Worm (Caenorhabditis elegans) whole organism, L3 larva: ENCODE results near the gene nhr-10.
A peak's percentile ranks its signal among the peaks of the same experiment; 100 is the strongest.

Experiments
- R02D3.7 ChIP-seq: fragments of 150-350 bp; optimal IDR thresholded peaks from 2 replicates; lab custom pipeline; 2014; ENCODE audit warnings: missing biosample characterization, missing genetic modification characterization
- ZK546.5 ChIP-seq: sonication (generic microtip); optimal IDR thresholded peaks from 2 replicates; lab custom pipeline; 2017; ENCODE audit warnings: missing biosample characterization, missing genetic modification characterization
- aly-2 ChIP-seq: fragments of 150-350 bp; optimal IDR thresholded peaks from 2 replicates; lab custom pipeline; 2014; ENCODE audit warnings: missing biosample characterization, missing genetic modification characterization
- ama-1 ChIP-seq: fragments of 150-350 bp; optimal IDR thresholded peaks from 2 replicates; lab custom pipeline; 2018
- ceh-16 ChIP-seq: sonication (generic microtip); optimal IDR thresholded peaks from 2 replicates; lab custom pipeline; 2017; ENCODE audit warnings: missing biosample characterization, missing genetic modification characterization
- ceh-28 ChIP-seq: fragments of 150-350 bp; optimal IDR thresholded peaks from 2 replicates; lab custom pipeline; 2014; ENCODE audit warnings: missing biosample characterization, missing genetic modification reagents, missing genetic modification characterization
- ceh-82 ChIP-seq: fragments of 150-350 bp; optimal IDR thresholded peaks from 2 replicates; lab custom pipeline; 2014; ENCODE audit warnings: missing biosample characterization, missing genetic modification characterization
- ceh-9 ChIP-seq: sonication (generic microtip); optimal IDR thresholded peaks from 2 replicates; lab custom pipeline; 2018; ENCODE audit warnings: missing biosample characterization, missing genetic modification characterization
- egl-27 ChIP-seq: sonication (generic microtip); optimal IDR thresholded peaks from 4 replicates; lab custom pipeline; 2017; ENCODE audit warnings: missing biosample characterization, missing genetic modification reagents, missing genetic modification characterization
- egl-5 ChIP-seq: fragments of 150-350 bp; optimal IDR thresholded peaks from 2 replicates; lab custom pipeline; 2017; ENCODE audit warnings: missing biosample characterization, missing genetic modification reagents, missing genetic modification characterization, inconsistent platforms
- elt-1 ChIP-seq: fragments of 150-350 bp; optimal IDR thresholded peaks from 2 replicates; lab custom pipeline; 2014; ENCODE audit warnings: missing biosample characterization, missing genetic modification characterization
- elt-2 ChIP-seq: sonication (generic microtip); optimal IDR thresholded peaks from 2 replicates; lab custom pipeline; 2016; ENCODE audit warnings: missing genetic modification reagents, mild to moderate bottlenecking, missing genetic modification characterization, missing compliant biosample characterization
- elt-3 ChIP-seq, 3 experiments: fragments of 150-350 bp in 1 of 3; sonication (generic microtip) in 2 of 3; optimal IDR thresholded peaks; 2 replicates in 2 of 3; 4 replicates in 1 of 3; lab custom pipeline; 2014 to 2017; ENCODE audit warnings: missing biosample characterization in 3 of 3, missing genetic modification characterization in 3 of 3
- eor-1 ChIP-seq, 2 experiments: fragments of 150-350 bp; optimal IDR thresholded peaks; 2 replicates each; lab custom pipeline; 2014 to 2018; ENCODE audit warnings: missing biosample characterization in 2 of 2, missing genetic modification characterization in 2 of 2
- fkh-10 ChIP-seq: sonication (generic microtip); optimal IDR thresholded peaks from 2 replicates; lab custom pipeline; 2017; ENCODE audit warnings: missing biosample characterization, missing genetic modification reagents, missing genetic modification characterization
- fkh-2 ChIP-seq: fragments of 150-350 bp; optimal IDR thresholded peaks from 2 replicates; lab custom pipeline; 2014; ENCODE audit warnings: missing biosample characterization, missing genetic modification reagents, missing genetic modification characterization
- fos-1 ChIP-seq: fragments of 150-350 bp; optimal IDR thresholded peaks from 2 replicates; lab custom pipeline; 2014; ENCODE audit warnings: missing biosample characterization, missing genetic modification characterization
- hmg-11 ChIP-seq: sonication (generic microtip); optimal IDR thresholded peaks from 2 replicates; lab custom pipeline; 2016; ENCODE audit warnings: missing genetic modification characterization, missing compliant biosample characterization
- jun-1 ChIP-seq: fragments of 150-350 bp; optimal IDR thresholded peaks from 2 replicates; lab custom pipeline; 2014; ENCODE audit warnings: missing biosample characterization, missing genetic modification reagents, missing genetic modification characterization
- lin-15B ChIP-seq: fragments of 150-350 bp; optimal IDR thresholded peaks from 2 replicates; lab custom pipeline; 2014; ENCODE audit warnings: missing biosample characterization, missing genetic modification characterization
- lin-39 ChIP-seq: fragments of 150-350 bp; optimal IDR thresholded peaks from 2 replicates; lab custom pipeline; 2018; ENCODE audit warnings: missing biosample characterization, missing genetic modification reagents, missing genetic modification characterization
- lsy-12 ChIP-seq: sonication (generic microtip); optimal IDR thresholded peaks from 2 replicates; lab custom pipeline; 2016; ENCODE audit warnings: mild to moderate bottlenecking, missing genetic modification characterization, missing compliant biosample characterization
- mdl-1 ChIP-seq: fragments of 150-350 bp; optimal IDR thresholded peaks from 2 replicates; lab custom pipeline; 2014; ENCODE audit warnings: missing biosample characterization, missing genetic modification characterization
- mml-1 ChIP-seq: fragments of 150-350 bp; sonication (generic microtip); optimal IDR thresholded peaks from 3 replicates; lab custom pipeline; 2014; ENCODE audit warnings: missing biosample characterization, missing genetic modification characterization
- nfya-1 ChIP-seq: sonication (generic microtip); optimal IDR thresholded peaks from 2 replicates; lab custom pipeline; 2017; ENCODE audit warnings: missing genetic modification characterization, mild to moderate bottlenecking, missing compliant biosample characterization, antibody characterized with exemption, moderate library complexity; ENCODE audit not compliant: insufficient read depth
- nhr-11 ChIP-seq: fragments of 150-350 bp; optimal IDR thresholded peaks from 2 replicates; lab custom pipeline; 2014; ENCODE audit warnings: missing biosample characterization, missing genetic modification characterization
- nhr-23 ChIP-seq: fragments of 150-350 bp; optimal IDR thresholded peaks from 2 replicates; lab custom pipeline; 2014; ENCODE audit warnings: missing biosample characterization, missing genetic modification reagents, missing genetic modification characterization
- nhr-237 ChIP-seq: fragments of 150-350 bp; optimal IDR thresholded peaks from 2 replicates; lab custom pipeline; 2014; ENCODE audit warnings: missing biosample characterization, missing genetic modification characterization
- nhr-25 ChIP-seq: sonication (generic microtip); optimal IDR thresholded peaks from 2 replicates; lab custom pipeline; 2017; ENCODE audit warnings: missing biosample characterization, missing genetic modification characterization
- nhr-28 ChIP-seq: fragments of 150-350 bp; optimal IDR thresholded peaks from 2 replicates; lab custom pipeline; 2014; ENCODE audit warnings: missing biosample characterization, missing genetic modification characterization
- nhr-43 ChIP-seq: sonication (generic microtip); optimal IDR thresholded peaks from 2 replicates; lab custom pipeline; 2016; ENCODE audit warnings: mild to moderate bottlenecking, missing genetic modification characterization, missing compliant biosample characterization; ENCODE audit not compliant: poor library complexity, severe bottlenecking
- nhr-76 ChIP-seq: fragments of 150-350 bp; sonication (generic microtip); optimal IDR thresholded peaks from 5 replicates; lab custom pipeline; 2014; ENCODE audit warnings: missing biosample characterization, missing genetic modification characterization
- nhr-77 ChIP-seq: fragments of 150-350 bp; optimal IDR thresholded peaks from 2 replicates; lab custom pipeline; 2014; ENCODE audit warnings: missing biosample characterization, missing genetic modification characterization
- pha-4 ChIP-seq: fragments of 150-350 bp; optimal IDR thresholded peaks from 2 replicates; lab custom pipeline; 2014; ENCODE audit warnings: missing biosample characterization, missing genetic modification reagents, missing genetic modification characterization
- pqm-1 ChIP-seq: fragments of 150-350 bp; optimal IDR thresholded peaks from 2 replicates; lab custom pipeline; 2017; ENCODE audit warnings: missing biosample characterization, missing genetic modification characterization, inconsistent platforms
- skn-1 ChIP-seq: fragments of 150-350 bp; optimal IDR thresholded peaks from 2 replicates; lab custom pipeline; 2014; ENCODE audit warnings: missing biosample characterization, missing genetic modification characterization
- tbx-2 ChIP-seq: sonication (generic microtip); optimal IDR thresholded peaks from 2 replicates; lab custom pipeline; 2016; ENCODE audit warnings: mild to moderate bottlenecking, missing genetic modification characterization, missing compliant biosample characterization
- unc-39 ChIP-seq: sonication (generic microtip); optimal IDR thresholded peaks from 4 replicates; lab custom pipeline; 2017; ENCODE audit warnings: missing biosample characterization, missing genetic modification characterization
- unc-62 ChIP-seq: fragments of 150-350 bp; sonication (generic microtip); optimal IDR thresholded peaks from 4 replicates; lab custom pipeline; 2014; ENCODE audit warnings: missing biosample characterization, missing genetic modification reagents, missing genetic modification characterization
- zag-1 ChIP-seq: fragments of 150-350 bp; optimal IDR thresholded peaks from 2 replicates; lab custom pipeline; 2014; ENCODE audit warnings: missing biosample characterization, missing genetic modification characterization
- ztf-4 ChIP-seq: fragments of 150-350 bp; optimal IDR thresholded peaks from 2 replicates; lab custom pipeline; 2014; ENCODE audit warnings: missing biosample characterization, missing genetic modification characterization

Gene nhr-10

ce11 chrIII:7100001-7100400 lies 15.2 kb downstream of the nhr-10 start, which contains the start of gene ZK418.11:
ZK418.11 (plus strand) TSS chrIII:7100289.
- no peak for TF ChIP-seq ceh-16 (tag; lab: Kevin White, UChicago)
- TF ChIP-seq jun-1 (tag; lab: Kevin White, UChicago) = no peak
- peak; percentile 43 for TF ChIP-seq nhr-11 (tag; lab: Kevin White, UChicago)
- no peak for TF ChIP-seq ceh-9
- no peak for TF ChIP-seq nhr-77 (tag; lab: Kevin White, UChicago)

DNA sequence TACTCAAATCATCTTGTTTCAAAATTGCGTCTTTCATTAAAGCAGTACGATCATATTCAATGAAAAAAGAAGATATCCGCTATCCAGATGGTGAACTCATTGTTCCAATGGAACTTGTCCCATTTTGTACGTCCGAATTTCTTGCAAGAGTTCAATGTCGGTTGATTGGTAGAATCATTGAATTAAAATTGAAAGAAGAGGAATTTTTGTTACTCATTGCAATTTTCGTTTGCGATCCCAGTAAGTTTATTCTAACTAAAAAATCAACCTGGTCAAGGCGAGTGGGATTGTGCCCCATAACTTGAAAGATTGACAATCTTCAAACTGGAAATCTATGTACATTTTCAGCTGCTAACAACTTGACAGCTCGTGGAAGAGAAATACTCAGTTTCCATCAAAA lies 18.8 kb downstream of the nhr-10 start:
- TF ChIP-seq hmg-11 (no peak), pha-4 (tag; lab: Kevin White, UChicago) (no peak), nhr-28 (tag; lab: Kevin White, UChicago) (no peak), nhr-76 (tag; lab: Kevin White, UChicago) (no peak)

ce11 chrIII:7095156-7095555 lies 20.1 kb downstream of the nhr-10 start, which contains the start of gene nhr-9:
nhr-9 (plus strand) TSS chrIII:7095462.
- peak; percentile 13 for TF ChIP-seq nhr-11 (tag; lab: Kevin White, UChicago)
- TF ChIP-seq elt-3 (tag; optimal IDR thresholded peaks at IDR 0.05; lab: Kevin White, UChicago) = no peak
- TF ChIP-seq, all 47 proteins: peak for 1

DNA sequence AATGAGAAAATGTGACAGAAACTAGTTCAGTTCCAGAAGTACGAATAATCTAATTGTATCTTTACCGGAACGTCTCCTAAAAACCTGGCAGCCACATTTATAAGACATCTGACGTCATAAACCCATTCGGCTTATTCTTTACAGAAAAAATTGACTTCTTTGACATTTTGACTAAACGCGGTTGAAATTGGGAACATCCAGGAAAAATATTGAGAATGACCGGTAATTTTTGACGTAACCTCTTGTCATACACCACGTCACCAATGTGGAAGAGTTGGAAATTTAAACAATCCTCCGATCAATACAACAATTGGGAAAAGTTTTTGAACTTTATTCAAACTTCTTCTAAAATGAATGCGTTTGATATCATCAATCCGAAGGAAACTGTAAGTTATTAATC lies 24.2 kb downstream of the nhr-10 start, which contains the start of gene ZK418.2:
Gene ZK418.2 (plus strand): TSS at position 301 of the 400 bp plus-strand sequence.
- TF ChIP-seq egl-27 (tag; lab: Kevin White, UChicago) (no peak), fkh-10 (GFP tag; lab: Kevin White, UChicago) (no peak), lsy-12 (tag; lab: Kevin White, UChicago) (no peak), pha-4 (tag; lab: Kevin White, UChicago) (no peak), mml-1 (tag; lab: Kevin White, UChicago) (no peak), nhr-11 (tag; lab: Kevin White, UChicago) (no peak), ama-1 (no peak), egl-5 (no peak), ceh-28 (tag; lab: Kevin White, UChicago) (no peak), ceh-82 (tag; lab: Kevin White, UChicago) (no peak), tbx-2 (tag; lab: Kevin White, UChicago) (no peak), unc-39 (tag; lab: Kevin White, UChicago) (no peak)
- TF ChIP-seq, all 47 proteins: peak for 0

- TF ChIP-seq nhr-237 (tag; lab: Kevin White, UChicago) = no peak
- TF ChIP-seq pqm-1 (tag; lab: Kevin White, UChicago) = no peak
- TF ChIP-seq fkh-2 = no peak
- TF ChIP-seq ztf-4 (tag; lab: Kevin White, UChicago) = no peak
- TF ChIP-seq nfya-1 (tag; lab: Kevin White, UChicago) = no peak
- no peak for TF ChIP-seq unc-62
- no peak for TF ChIP-seq mml-1 (tag; lab: Kevin White, UChicago)
- no peak for TF ChIP-seq elt-1 (tag; lab: Kevin White, UChicago)
- TF ChIP-seq hmg-11 = no peak
- no peak for TF ChIP-seq eor-1 (tag; optimal IDR thresholded peaks at IDR 0.05; lab: Kevin White, UChicago)
- no peak for TF ChIP-seq tbx-2 (tag; lab: Kevin White, UChicago)
- no peak for TF ChIP-seq lin-15B (tag; lab: Kevin White, UChicago)
- no peak for TF ChIP-seq elt-3 (tag; optimal IDR thresholded peaks at IDR 0.05; lab: Kevin White, UChicago)
- TF ChIP-seq elt-2 (tag; lab: Kevin White, UChicago) = no peak
- no peak for TF ChIP-seq ceh-28 (tag; lab: Kevin White, UChicago)
- TF ChIP-seq skn-1 (tag; lab: Kevin White, UChicago) = no peak
Measured at ce11 chrIII:7090545-7090944, 24.7 kb downstream of the nhr-10 start, which contains the start of gene ZK418.10. ZK418.10 (minus strand) TSS chrIII:7090692.

DNA sequence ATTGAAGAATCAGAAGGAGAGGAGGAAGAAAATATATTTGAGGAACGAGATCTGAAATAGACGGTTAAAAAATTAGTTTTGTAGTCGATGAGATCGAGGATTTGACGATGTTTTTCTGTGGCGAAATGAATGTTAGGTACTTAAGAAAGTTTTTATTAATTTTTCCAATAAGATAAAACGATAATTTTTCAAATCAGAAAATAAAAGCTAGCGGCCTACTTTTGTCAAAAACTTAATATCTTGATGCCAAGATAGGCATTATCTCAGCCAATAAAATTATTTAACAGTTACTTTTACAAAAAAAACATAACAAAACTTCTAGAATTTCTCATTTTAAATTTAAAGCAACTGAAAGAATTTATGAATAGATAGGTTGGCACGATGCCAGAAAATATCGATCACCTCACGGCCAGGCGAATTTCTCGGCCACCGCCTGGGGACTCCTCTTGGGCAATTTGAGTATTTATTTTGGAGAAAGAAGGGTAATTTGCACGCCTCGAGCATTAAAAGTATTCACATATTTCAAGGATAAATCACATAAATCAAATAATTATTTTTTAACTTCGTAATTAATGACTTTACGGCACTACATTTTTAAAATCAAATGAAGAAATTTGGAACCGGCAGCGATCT lies 27.4 kb downstream of the nhr-10 start, which contains the start of gene fubl-2:
Gene fubl-2 (minus strand): TSS at position 51 of the 633 bp plus-strand sequence.
- TF ChIP-seq ztf-4 (tag; lab: Kevin White, UChicago) (no peak), ZK546.5 (tag; lab: Kevin White, UChicago) (no peak), nfya-1 (tag; lab: Kevin White, UChicago) (peak; percentile 68), fkh-2 (no peak), nhr-23 (no peak), nhr-11 (tag; lab: Kevin White, UChicago) (no peak), nhr-43 (peak; percentile 83), elt-2 (tag; lab: Kevin White, UChicago) (peak; percentile 35), zag-1 (tag; lab: Kevin White, UChicago) (no peak), nhr-25 (peak; percentile 41), R02D3.7 (tag; lab: Kevin White, UChicago) (peak; percentile 44), skn-1 (tag; lab: Kevin White, UChicago) (no peak), ceh-9 (no peak), lin-15B (tag; lab: Kevin White, UChicago) (peak; percentile 82), fos-1 (tag; lab: Kevin White, UChicago) (no peak), mdl-1 (no peak), aly-2 (tag; lab: Kevin White, UChicago) (no peak), ceh-16 (tag; lab: Kevin White, UChicago) (no peak), ama-1 (no peak), lin-39 (tag; lab: Kevin White, UChicago) (peak; percentile 72), nhr-237 (tag; lab: Kevin White, UChicago) (no peak)
